Worm (Caenorhabditis elegans): Measurements from ENCODE around the gene C24A3.2.

C24A3.2 gene

DNA sequence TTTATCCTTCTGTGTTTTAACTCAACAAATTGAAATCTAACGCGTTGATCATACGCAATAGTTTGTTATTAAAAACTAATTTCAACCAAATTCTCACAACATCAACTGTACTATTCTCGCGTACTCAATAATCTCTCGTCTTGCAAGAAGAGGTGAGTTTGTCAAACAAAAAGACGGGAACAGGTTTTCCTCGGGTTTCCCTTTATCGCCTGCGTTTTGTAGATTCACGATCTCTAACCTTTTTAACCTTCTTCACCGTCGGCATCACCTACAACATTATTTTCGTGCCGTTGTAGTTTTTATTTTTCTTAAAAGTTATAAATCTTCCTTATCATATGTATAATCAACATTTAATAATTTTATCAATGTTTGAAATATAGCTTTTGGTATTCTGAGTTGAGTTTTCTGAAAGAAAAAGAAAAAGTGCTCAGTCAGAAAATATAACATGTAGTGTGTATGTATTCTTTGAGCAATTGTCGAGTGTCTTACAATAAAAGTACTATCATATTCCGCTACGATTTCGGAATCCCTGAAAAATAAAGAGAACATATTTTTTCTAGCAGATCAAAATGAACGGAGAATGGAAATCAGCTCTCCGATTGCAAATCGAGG lies 31.7 kb downstream of the C24A3.2 start, which contains the start of gene snf-12:
Gene snf-12 (plus strand): TSS at position 562 of the 612 bp plus-strand sequence.
- TF ChIP-seq flt-1 (GFP tag; IDR thresholded peaks at IDR 0.05) (no peak), ref-1 (GFP tag; conservative IDR thresholded peaks at IDR 0.05) (no peak), ztf-29 (GFP tag; IDR thresholded peaks at IDR 0.05) (no peak), med-1 (GFP tag; optimal IDR thresholded peaks at IDR 0.05; ENCODE audit: insufficient read depth) (no peak), ztf-23 (GFP tag; IDR thresholded peaks at IDR 0.05) (no peak), T22C8.4 (GFP tag; IDR thresholded peaks at IDR 0.05) (no peak), klf-2 (GFP tag; conservative IDR thresholded peaks at IDR 0.05) (no peak)

DNA sequence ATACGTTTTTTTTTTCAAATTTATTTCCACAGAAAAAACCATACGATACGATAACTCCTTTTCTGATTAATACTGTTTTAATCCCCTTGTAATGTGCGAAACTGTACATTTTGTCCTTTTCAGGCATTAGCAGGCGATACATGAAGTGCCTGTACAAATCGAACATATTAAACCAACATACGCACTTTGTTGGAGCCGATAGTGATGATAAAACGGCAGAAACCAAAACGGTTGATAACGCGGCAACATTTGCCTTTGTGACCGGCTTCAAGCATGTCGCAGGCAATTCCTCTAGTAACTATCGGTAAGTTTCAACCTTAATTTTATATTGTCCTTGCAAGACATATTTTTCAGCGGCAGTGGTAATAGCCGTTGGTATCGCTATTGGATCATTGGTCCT lies 37.0 kb downstream of the C24A3.2 start, which contains the start of gene nep-22:
Gene nep-22 (plus strand): TSS at position 245 of the 400 bp plus-strand sequence.
- TF ChIP-seq med-1 (GFP tag; optimal IDR thresholded peaks at IDR 0.05; ENCODE audit: insufficient read depth) (no peak), ref-1 (GFP tag; conservative IDR thresholded peaks at IDR 0.05) (no peak), cog-1 (tag; optimal IDR thresholded peaks at IDR 0.05) (no peak), tab-1 (GFP tag; IDR thresholded peaks at IDR 0.05) (no peak), ztf-23 (GFP tag; IDR thresholded peaks at IDR 0.05) (no peak), ztf-29 (GFP tag; IDR thresholded peaks at IDR 0.05) (no peak)

DNA sequence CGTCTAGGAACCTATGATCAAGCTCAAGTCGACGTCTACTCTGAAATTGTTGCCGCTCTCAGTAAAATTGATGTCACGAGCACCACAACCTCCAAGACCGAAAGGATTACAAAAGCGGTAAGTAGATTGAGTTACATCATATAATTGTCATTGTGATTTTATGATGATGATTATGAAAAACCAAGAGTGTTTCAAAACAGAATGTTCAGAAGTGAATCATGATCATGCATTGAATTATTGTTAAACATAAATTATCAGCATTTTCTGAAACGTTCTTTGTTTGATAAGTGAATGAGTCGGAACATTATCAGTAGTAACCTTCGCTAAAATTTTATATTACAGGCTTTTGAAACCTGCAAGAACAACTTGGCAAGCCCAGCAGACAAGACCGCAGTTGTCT lies 37.8 kb downstream of the C24A3.2 start:
- no peak for TF ChIP-seq klf-2 (GFP tag; conservative IDR thresholded peaks at IDR 0.05)
- no peak for TF ChIP-seq tab-1 (GFP tag; IDR thresholded peaks at IDR 0.05)
- TF ChIP-seq ref-1 (GFP tag; conservative IDR thresholded peaks at IDR 0.05): no peak
- no peak for TF ChIP-seq T22C8.4 (GFP tag; IDR thresholded peaks at IDR 0.05)
- no peak for TF ChIP-seq med-1 (GFP tag; optimal IDR thresholded peaks at IDR 0.05; ENCODE audit: insufficient read depth)
- TF ChIP-seq cog-1 (tag; optimal IDR thresholded peaks at IDR 0.05): no peak

- TF ChIP-seq flt-1 (GFP tag; IDR thresholded peaks at IDR 0.05) (no peak), ztf-23 (GFP tag; IDR thresholded peaks at IDR 0.05) (no peak), ref-1 (GFP tag; conservative IDR thresholded peaks at IDR 0.05) (no peak), tab-1 (GFP tag; IDR thresholded peaks at IDR 0.05) (no peak), T22C8.4 (GFP tag; IDR thresholded peaks at IDR 0.05) (no peak), klf-2 (GFP tag; conservative IDR thresholded peaks at IDR 0.05) (no peak), med-1 (GFP tag; optimal IDR thresholded peaks at IDR 0.05; ENCODE audit: insufficient read depth) (no peak), cog-1 (tag; optimal IDR thresholded peaks at IDR 0.05) (no peak), ztf-29 (GFP tag; IDR thresholded peaks at IDR 0.05) (no peak)
Measured at ce11 chrX:9036237-9036636, 38.9 kb downstream of the C24A3.2 start.

- TF ChIP-seq ztf-29 (GFP tag; IDR thresholded peaks at IDR 0.05) (no peak), T22C8.4 (GFP tag; IDR thresholded peaks at IDR 0.05) (no peak), med-1 (GFP tag; optimal IDR thresholded peaks at IDR 0.05; ENCODE audit: insufficient read depth) (no peak), cog-1 (tag; optimal IDR thresholded peaks at IDR 0.05) (no peak), ref-1 (GFP tag; conservative IDR thresholded peaks at IDR 0.05) (no peak), tab-1 (GFP tag; IDR thresholded peaks at IDR 0.05) (no peak), flt-1 (GFP tag; IDR thresholded peaks at IDR 0.05) (no peak)
Measured at ce11 chrX:9045913-9046312, 48.6 kb downstream of the C24A3.2 start, which contains the start of gene prdm-14. Gene prdm-14, plus strand, starts transcription at chrX:9046213.

All from whole organism, midembryonic.